Fruit fly (Drosophila melanogaster): ENCODE data around the gene D.

DNA sequence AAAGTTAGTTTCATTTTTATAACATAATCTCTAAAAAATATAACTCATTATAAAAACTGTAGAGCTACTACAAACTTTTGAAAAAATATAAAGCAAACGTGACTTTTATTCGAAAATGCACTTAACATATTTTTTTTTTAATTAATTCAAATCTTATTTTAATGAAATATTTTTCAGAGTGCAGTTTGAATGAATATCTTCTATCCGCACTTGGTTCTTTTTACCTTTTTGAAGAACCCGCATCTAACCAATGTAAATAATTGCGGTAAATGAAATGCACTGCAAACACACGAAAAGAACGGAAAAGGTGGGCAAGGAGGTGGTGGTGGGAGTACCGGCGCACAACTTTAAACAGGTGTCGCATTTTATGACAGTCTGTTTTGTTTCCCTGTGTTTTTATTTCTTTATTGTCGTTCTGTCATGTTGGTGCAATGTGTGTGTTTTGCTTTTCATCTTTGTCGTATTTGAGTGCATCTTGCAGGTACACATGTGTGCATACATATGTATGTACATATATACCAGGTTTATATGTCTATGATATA, 15.6 kb upstream of the D start:
- no peak for TF ChIP-seq CTCF (optimal IDR thresholded peaks at IDR 0.05)
- TF ChIP-seq CG8478 (optimal IDR thresholded peaks at IDR 0.05) = no peak

All from S2 (cell line).